Fruit fly (Drosophila melanogaster) whole organism, pupa: ENCODE results near the gene CG15422.
A peak's percentile ranks its signal among the peaks of the same experiment; 100 is the strongest.

Source experiments
- CG13204 ChIP-seq: fragments of 200-800 bp; sonication (Bioruptor generic); optimal IDR thresholded peaks from 2 replicates; lab custom pipeline; 2018; ENCODE audit warnings: missing biosample characterization, mild to moderate bottlenecking, missing genetic modification characterization, moderate library complexity
- CG34367 ChIP-seq: fragments of 200-800 bp; sonication (Bioruptor generic); optimal IDR thresholded peaks from 2 replicates; lab custom pipeline; 2018; ENCODE audit warnings: missing biosample characterization, mild to moderate bottlenecking, missing genetic modification characterization
- CG4496 ChIP-seq: fragments of 200-800 bp; sonication (Bioruptor generic); IDR thresholded peaks from 3 replicates; pipeline ENCODE4 v1.3.6; 2022; ENCODE audit warnings: missing biosample characterization, missing genetic modification characterization
- CG8159 ChIP-seq: fragments of 200-800 bp; sonication (Bioruptor generic); optimal IDR thresholded peaks from 3 replicates; lab custom pipeline; 2018; ENCODE audit warnings: missing biosample characterization, mild to moderate bottlenecking, missing genetic modification characterization, moderate library complexity
- EcR ChIP-seq: fragments of 200-800 bp; sonication (Bioruptor generic); optimal IDR thresholded peaks from 3 replicates; lab custom pipeline; 2019; ENCODE audit warnings: missing biosample characterization, missing genetic modification characterization, mild to moderate bottlenecking, moderate library complexity, missing genetic modification reagents
- Pif1B ChIP-seq: fragments of 200-800 bp; sonication (Bioruptor generic); optimal IDR thresholded peaks from 3 replicates; lab custom pipeline; 2016; ENCODE audit warnings: missing biosample characterization, missing genetic modification characterization
- Snoo ChIP-seq: fragments of 200-800 bp; sonication (Bioruptor generic); optimal IDR thresholded peaks from 3 replicates; lab custom pipeline; 2017; ENCODE audit warnings: missing biosample characterization, mild to moderate bottlenecking, missing genetic modification characterization, inconsistent platforms
- fd96Ca ChIP-seq: fragments of 200-800 bp; sonication (Bioruptor generic); IDR thresholded peaks from 3 replicates; pipeline ENCODE4 v1.3.6; 2022; ENCODE audit warnings: missing biosample characterization, missing genetic modification characterization
- gl ChIP-seq: fragments of 200-800 bp; sonication (Bioruptor generic); optimal IDR thresholded peaks from 2 replicates; lab custom pipeline; 2018; ENCODE audit warnings: missing biosample characterization, mild to moderate bottlenecking, missing genetic modification characterization
- rn ChIP-seq: fragments of 200-800 bp; sonication (Bioruptor generic); IDR thresholded peaks from 2 replicates; pipeline ENCODE4 v1.3.6; 2022; ENCODE audit warnings: missing biosample characterization, missing genetic modification characterization

dm6 chr2L:4031203-4032096 lies 26.7 kb downstream of the CG15422 start, which contains the start of gene ed:
- TF ChIP-seq CG34367 (tag; lab: Kevin White, UChicago) (no peak), CG4496 (GFP tag; lab: Robert Waterston, UW) (no peak), rn (GFP tag; lab: Robert Waterston, UW) (no peak), Pif1B (GFP tag; lab: Kevin White, UChicago) (no peak), gl (tag; lab: Kevin White, UChicago) (peak; percentile 52), Snoo (tag; lab: Kevin White, UChicago) (no peak), EcR (GFP tag; lab: Kevin White, UChicago) (peak; percentile 24), fd96Ca (GFP tag; lab: Robert Waterston, UW) (no peak), CG13204 (GFP tag; lab: Kevin White, UChicago) (no peak), CG8159 (tag; lab: Kevin White, UChicago) (peak; percentile 11)
